Fruit fly (Drosophila melanogaster): ENCODE data around the gene BBS8.
A peak's percentile ranks its signal among the peaks of the same experiment; 100 is the strongest.

BBS8 gene

DNA sequence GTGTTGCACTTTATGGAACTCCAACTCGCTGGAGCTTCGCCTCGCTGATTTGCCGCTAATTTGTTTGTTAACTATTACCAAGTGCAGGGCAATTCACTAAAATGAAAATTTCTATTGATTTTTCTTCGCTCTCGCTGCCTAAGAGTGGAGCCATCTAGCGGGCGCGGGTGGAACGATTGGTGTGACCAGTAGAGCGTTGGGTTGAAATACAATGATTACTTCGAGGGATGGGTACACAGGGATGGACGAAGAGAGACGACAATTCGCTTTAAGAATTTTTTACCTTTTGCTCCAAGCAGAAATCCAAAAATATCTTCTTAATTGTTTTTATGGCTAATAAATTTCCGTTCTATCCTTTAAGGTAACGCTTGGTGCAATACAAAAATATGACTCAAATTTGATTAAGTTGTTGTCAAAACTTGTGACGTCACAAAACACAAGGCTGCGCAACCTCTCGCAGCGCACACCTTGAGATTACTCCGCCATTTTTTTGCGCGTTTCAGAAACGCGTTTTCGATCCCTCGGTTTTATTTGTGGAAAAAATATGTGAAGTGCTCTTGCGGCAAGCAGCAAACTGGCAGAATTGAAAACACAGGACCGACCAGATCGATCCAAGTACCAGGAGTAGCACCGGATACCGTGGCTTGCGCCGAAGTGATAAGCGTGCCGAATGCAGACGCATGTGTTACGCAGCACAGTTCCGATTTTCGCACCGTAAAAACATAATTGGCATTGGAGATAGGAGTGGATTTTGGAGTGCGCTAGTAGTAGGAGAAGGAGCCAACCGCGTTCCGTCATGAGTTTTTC lies 7.9 kb upstream of the BBS8 start, which contains the start of the genes AP-2alpha and ebi (continued):
- TF ChIP-seq knrl (GFP tag; IDR thresholded peaks at IDR 0.05; ENCODE audit: partially characterized antibody): peak; percentile 51; the same call in 1 of the 3 replicates
- peak; percentile 90 for TF ChIP-seq CG12769 (tag; optimal IDR thresholded peaks at IDR 0.05)
- peak; percentile 93 for TF ChIP-seq CoRest (tag; optimal IDR thresholded peaks at IDR 0.05)
- TF ChIP-seq Hsf (GFP tag; optimal IDR thresholded peaks at IDR 0.05): peak; percentile 95
- TF ChIP-seq Drgx (GFP tag; IDR thresholded peaks at IDR 0.05): peak; percentile 49; the same call in 1 of the 2 replicates
- TF ChIP-seq CG33557 (GFP tag; optimal IDR thresholded peaks at IDR 0.05): peak; percentile 85
- TF ChIP-seq Sry-δ (GFP tag; optimal IDR thresholded peaks at IDR 0.05): peak; percentile 74
- TF ChIP-seq CG6689 (GFP tag; IDR thresholded peaks at IDR 0.05): peak; percentile 100
- TF ChIP-seq CG2678 (tag; optimal IDR thresholded peaks at IDR 0.05): peak; percentile 86
- peak; percentile 13 for TF ChIP-seq CG17912 (GFP tag; optimal IDR thresholded peaks at IDR 0.05)
- TF ChIP-seq E2f2 (GFP tag; IDR thresholded peaks at IDR 0.05): peak; percentile 71
- peak; percentile 85 for TF ChIP-seq Camta (GFP tag; optimal IDR thresholded peaks at IDR 0.05)
- peak; percentile 67 for TF ChIP-seq D19A (tag; optimal IDR thresholded peaks at IDR 0.05)
- TF ChIP-seq PHDP (tag; optimal IDR thresholded peaks at IDR 0.05): peak; percentile 88
- TF ChIP-seq pzg (GFP tag; optimal IDR thresholded peaks at IDR 0.05): peak; percentile 82
- TF ChIP-seq CG4820 (GFP tag; optimal IDR thresholded peaks at IDR 0.05): peak; percentile 86
- TF ChIP-seq kay (GFP tag; optimal IDR thresholded peaks at IDR 0.05): peak; percentile 62
- TF ChIP-seq vvl (GFP tag; IDR thresholded peaks at IDR 0.05): peak; percentile 88
- TF ChIP-seq CG11247 (GFP tag; IDR thresholded peaks at IDR 0.05): peak; percentile 76
- TF ChIP-seq Hmr (GFP tag; optimal IDR thresholded peaks at IDR 0.05): peak; percentile 88
- peak; percentile 42 for TF ChIP-seq exex (tag; optimal IDR thresholded peaks at IDR 0.05)
- TF ChIP-seq YL-1 (GFP tag; optimal IDR thresholded peaks at IDR 0.05): peak; percentile 91
- 0 out of 2 replicates have a peak, but pooled peaks have one; percentile 45 for TF ChIP-seq Dip2 (GFP tag; IDR thresholded peaks at IDR 0.05)
- TF ChIP-seq Dad (GFP tag; optimal IDR thresholded peaks at IDR 0.05): peak; percentile 89
- TF ChIP-seq NK7.1 (GFP tag; optimal IDR thresholded peaks at IDR 0.05): peak; percentile 76
- peak; percentile 92 for TF ChIP-seq CG6272 (GFP tag; IDR thresholded peaks at IDR 0.05)
- peak; percentile 77 for TF ChIP-seq gt (GFP tag; IDR thresholded peaks at IDR 0.05)
- TF ChIP-seq CG31224 (GFP tag; IDR thresholded peaks at IDR 0.05): peak; percentile 81
- peak; percentile 62; the same call in 1 of the 3 replicates for TF ChIP-seq C15 (GFP tag; IDR thresholded peaks at IDR 0.05)
- no peak for TF ChIP-seq Awh (GFP tag; IDR thresholded peaks at IDR 0.05)
- TF ChIP-seq CG8359 (GFP tag; optimal IDR thresholded peaks at IDR 0.05; ENCODE audit: borderline replicate concordance): peak; percentile 57
- no peak for TF ChIP-seq kah (GFP tag; optimal IDR thresholded peaks at IDR 0.05)
- peak; percentile 98 for TF ChIP-seq row (GFP tag; IDR thresholded peaks at IDR 0.05)
- TF ChIP-seq CG8281 (tag; optimal IDR thresholded peaks at IDR 0.05): peak; percentile 50
- TF ChIP-seq Doc2 (GFP tag; IDR thresholded peaks at IDR 0.05): peak; percentile 49; the same call in 1 of the 2 replicates
- TF ChIP-seq dan (GFP tag; IDR thresholded peaks at IDR 0.05): peak; percentile 82
- peak in 1 of 2 experiments; percentile 43 for TF ChIP-seq insv (GFP tag; optimal IDR thresholded peaks at IDR 0.05)
- TF ChIP-seq Oli (tag; optimal IDR thresholded peaks at IDR 0.05): peak; percentile 78
- peak; percentile 85 for TF ChIP-seq Atf6 (GFP tag; IDR thresholded peaks at IDR 0.05)
- TF ChIP-seq Dbx (GFP tag; IDR thresholded peaks at IDR 0.05): peak; percentile 91
- TF ChIP-seq mam (GFP tag; optimal IDR thresholded peaks at IDR 0.05): peak; percentile 96
- TF ChIP-seq Gug (GFP tag; IDR thresholded peaks at IDR 0.05): peak; percentile 92
- peak; percentile 59 for TF ChIP-seq Hey (tag; optimal IDR thresholded peaks at IDR 0.05)
- TF ChIP-seq corto (GFP tag; optimal IDR thresholded peaks at IDR 0.05): no peak
- TF ChIP-seq Mrtf (GFP tag; IDR thresholded peaks at IDR 0.05): peak; percentile 84
- TF ChIP-seq CG2889 (GFP tag; IDR thresholded peaks at IDR 0.05): peak; percentile 83
- peak; percentile 72 for TF ChIP-seq CG8290 (GFP tag; optimal IDR thresholded peaks at IDR 0.05)
- TF ChIP-seq CG8290 (tag; optimal IDR thresholded peaks at IDR 0.05): peak; percentile 31 to 61
- peak; percentile 100 for TF ChIP-seq Sin3A (optimal IDR thresholded peaks at IDR 0.05)
- TF ChIP-seq GATAe (GFP tag; conservative IDR thresholded peaks at IDR 0.05): no peak
